Fruit fly (Drosophila melanogaster) whole organism, prepupa: ENCODE measurements around the gene WDR79.

Experiments used
- CG32006 ChIP-seq: fragments of 200-800 bp; sonication (Bioruptor generic); optimal IDR thresholded peaks from 3 replicates; lab custom pipeline; 2017; ENCODE audit warnings: missing biosample characterization, mild to moderate bottlenecking, missing genetic modification characterization
- CG4318 ChIP-seq: fragments of 200-800 bp; sonication (Bioruptor generic); optimal IDR thresholded peaks from 3 replicates; lab custom pipeline; 2017; ENCODE audit warnings: missing biosample characterization, mild to moderate bottlenecking, missing genetic modification characterization
- Hr4 ChIP-seq: fragments of 200-800 bp; sonication (Bioruptor generic); optimal IDR thresholded peaks from 3 replicates; lab custom pipeline; 2016; ENCODE audit warnings: missing biosample characterization, missing genetic modification characterization
- Lpt ChIP-seq: fragments of 200-800 bp; sonication (Bioruptor generic); optimal IDR thresholded peaks from 3 replicates; lab custom pipeline; 2016; ENCODE audit warnings: missing biosample characterization, missing genetic modification characterization
- Smox ChIP-seq: fragments of 200-800 bp; sonication (Bioruptor generic); optimal IDR thresholded peaks from 3 replicates; lab custom pipeline; 2016; ENCODE audit warnings: missing biosample characterization, missing genetic modification characterization
- Sox15 ChIP-seq: fragments of 200-800 bp; sonication (Bioruptor generic); optimal IDR thresholded peaks from 3 replicates; lab custom pipeline; 2016; ENCODE audit warnings: missing biosample characterization, missing genetic modification characterization
- dac ChIP-seq: fragments of 200-800 bp; sonication (Bioruptor generic); optimal IDR thresholded peaks from 2 replicates; lab custom pipeline; 2017; ENCODE audit warnings: missing biosample characterization, mild to moderate bottlenecking, missing genetic modification characterization
- esn ChIP-seq: fragments of 200-800 bp; sonication (Bioruptor generic); optimal IDR thresholded peaks from 2 replicates; lab custom pipeline; 2016; ENCODE audit warnings: missing biosample characterization, mild to moderate bottlenecking, missing genetic modification characterization, moderate library complexity
- fkh ChIP-seq: fragments of 200-800 bp; sonication (Bioruptor generic); optimal IDR thresholded peaks from 3 replicates; lab custom pipeline; 2017; ENCODE audit warnings: missing biosample characterization, mild to moderate bottlenecking, missing genetic modification characterization, moderate library complexity
- topi ChIP-seq: fragments of 200-800 bp; sonication (Bioruptor generic); optimal IDR thresholded peaks from 3 replicates; lab custom pipeline; 2016; ENCODE audit warnings: missing biosample characterization, missing genetic modification characterization

- TF ChIP-seq CG4318 (GFP tag; lab: Kevin White, UChicago) (no peak), dac (GFP tag; lab: Kevin White, UChicago) (no peak), Lpt (no peak), Hr4 (no peak), esn (GFP tag; lab: Kevin White, UChicago) (no peak), fkh (GFP tag; lab: Kevin White, UChicago) (no peak), Sox15 (no peak), Smox (GFP tag; lab: Kevin White, UChicago) (no peak), topi (GFP tag; lab: Kevin White, UChicago) (no peak), CG32006 (no peak)
Observed at dm6 chr2L:6084694-6085093, 42.9 kb downstream of the WDR79 start.
